Worm (Caenorhabditis elegans) whole organism, L1 larva: ENCODE results near the gene cysl-2.
A peak's percentile ranks its signal among the peaks of the same experiment; 100 is the strongest.

ENCODE experiments used
- C16A3.4 ChIP-seq: fragments of 150-350 bp; optimal IDR thresholded peaks from 2 replicates; lab custom pipeline; 2014; ENCODE audit warnings: missing biosample characterization, missing genetic modification characterization
- ama-1 ChIP-seq: fragments of 150-350 bp; optimal IDR thresholded peaks from 2 replicates; lab custom pipeline; 2014
- blmp-1 ChIP-seq: fragments of 150-350 bp; optimal IDR thresholded peaks from 2 replicates; lab custom pipeline; 2014; ENCODE audit warnings: missing biosample characterization, missing genetic modification characterization
- ceh-63 ChIP-seq: fragments of 200-800 bp; sonication (Bioruptor generic); optimal IDR thresholded peaks from 2 replicates; lab custom pipeline; 2018; ENCODE audit warnings: mild to moderate bottlenecking, missing genetic modification characterization, missing compliant biosample characterization
- ceh-82 ChIP-seq, 3 experiments: fragments of 150-350 bp in 1 of 3; sonication (generic microtip) in 2 of 3; optimal IDR thresholded peaks; 2 replicates each; lab custom pipeline; 2014 to 2017; ENCODE audit warnings: missing biosample characterization in 3 of 3, missing genetic modification characterization in 3 of 3
- ceh-88 ChIP-seq: fragments of 200-800 bp; sonication (Bioruptor generic); IDR thresholded peaks from 2 replicates; pipeline ENCODE4 v1.3.6; 2022; ENCODE audit warnings: missing genetic modification characterization, missing compliant biosample characterization
- ces-1 ChIP-seq: fragments of 150-350 bp; optimal IDR thresholded peaks from 2 replicates; lab custom pipeline; 2014; ENCODE audit warnings: missing biosample characterization, missing genetic modification reagents, missing genetic modification characterization
- efl-1 ChIP-seq, 4 experiments: fragments of 150-350 bp; optimal IDR thresholded peaks in 3 of 4; peaks in 1 of 4; 1 replicate in 1 of 4; 2 replicates in 3 of 4; lab custom pipeline; 2014; ENCODE audit warnings: missing biosample characterization in 2 of 4, missing genetic modification characterization in 2 of 4, missing genetic modification reagents in 2 of 4
- efl-3 ChIP-seq: fragments of 200-800 bp; sonication (Bioruptor generic); optimal IDR thresholded peaks from 2 replicates; lab custom pipeline; 2018; ENCODE audit warnings: mild to moderate bottlenecking, missing genetic modification characterization, missing compliant biosample characterization
- egl-27 ChIP-seq, 2 experiments: fragments of 150-350 bp in 1 of 2; sonication (generic microtip); optimal IDR thresholded peaks; 3 replicates each; lab custom pipeline; 2017 to 2018; ENCODE audit warnings: missing biosample characterization in 2 of 2, missing genetic modification characterization in 2 of 2, missing genetic modification reagents in 2 of 2
- elt-2 ChIP-seq: sonication (generic microtip); optimal IDR thresholded peaks from 2 replicates; lab custom pipeline; 2016; ENCODE audit warnings: missing genetic modification characterization, mild to moderate bottlenecking, inconsistent platforms, missing compliant biosample characterization, missing genetic modification reagents
- elt-3 ChIP-seq, 6 experiments: fragments of 150-350 bp in 1 of 6; sonication (generic microtip); optimal IDR thresholded peaks; 2 replicates each; lab custom pipeline; 2017 to 2018; ENCODE audit warnings: missing biosample characterization in 6 of 6, missing genetic modification characterization in 6 of 6, inconsistent platforms in 1 of 6
- fkh-4 ChIP-seq: sonication (generic microtip); optimal IDR thresholded peaks from 2 replicates; lab custom pipeline; 2016; ENCODE audit warnings: missing compliant biosample characterization, missing genetic modification characterization, borderline replicate concordance
- fkh-8 ChIP-seq: sonication (generic microtip); optimal IDR thresholded peaks from 2 replicates; lab custom pipeline; 2016; ENCODE audit warnings: mild to moderate bottlenecking, missing genetic modification characterization, missing compliant biosample characterization
- fos-1 ChIP-seq: fragments of 150-350 bp; optimal IDR thresholded peaks from 2 replicates; lab custom pipeline; 2014; ENCODE audit warnings: missing biosample characterization, missing genetic modification characterization
- grh-1 ChIP-seq: fragments of 200-800 bp; sonication (Bioruptor generic); IDR thresholded peaks from 2 replicates; pipeline ENCODE4 v1.3.6; 2022; ENCODE audit warnings: missing genetic modification reagents, missing genetic modification characterization, missing compliant biosample characterization
- hlh-17 ChIP-seq: fragments of 200-800 bp; sonication (Bioruptor generic); optimal IDR thresholded peaks from 2 replicates; lab custom pipeline; 2018; ENCODE audit warnings: missing genetic modification characterization, mild to moderate bottlenecking, missing compliant biosample characterization, moderate library complexity, borderline replicate concordance
- irx-1 ChIP-seq: sonication (generic microtip); optimal IDR thresholded peaks from 2 replicates; lab custom pipeline; 2016; ENCODE audit warnings: missing genetic modification characterization, missing compliant biosample characterization
- jun-1 ChIP-seq: fragments of 150-350 bp; optimal IDR thresholded peaks from 2 replicates; lab custom pipeline; 2014; ENCODE audit warnings: missing biosample characterization, missing genetic modification reagents, missing genetic modification characterization
- lin-13 ChIP-seq: fragments of 150-350 bp; optimal IDR thresholded peaks from 2 replicates; lab custom pipeline; 2014; ENCODE audit warnings: missing biosample characterization, missing genetic modification reagents, missing genetic modification characterization
- lin-14 ChIP-seq: fragments of 200-800 bp; sonication (Bioruptor generic); optimal IDR thresholded peaks from 2 replicates; lab custom pipeline; 2018; ENCODE audit warnings: mild to moderate bottlenecking, missing genetic modification characterization, moderate library complexity, missing compliant biosample characterization
- lsy-2 ChIP-seq, 2 experiments: fragments of 150-350 bp; optimal IDR thresholded peaks; 2 replicates each; lab custom pipeline; 2014; ENCODE audit warnings: missing biosample characterization in 2 of 2, missing genetic modification characterization in 2 of 2
- mef-2 ChIP-seq: fragments of 150-350 bp; optimal IDR thresholded peaks from 2 replicates; lab custom pipeline; 2014; ENCODE audit warnings: missing biosample characterization, missing genetic modification characterization
- mep-1 ChIP-seq: fragments of 150-350 bp; optimal IDR thresholded peaks from 2 replicates; lab custom pipeline; 2014; ENCODE audit warnings: missing biosample characterization, missing genetic modification characterization
- nhr-11 ChIP-seq: fragments of 150-350 bp; optimal IDR thresholded peaks from 2 replicates; lab custom pipeline; 2014; ENCODE audit warnings: missing biosample characterization, missing genetic modification characterization
- nhr-19 ChIP-seq: fragments of 200-800 bp; sonication (Bioruptor generic); conservative IDR thresholded peaks from 2 replicates; pipeline ENCODE4 v1.3.6; 2022; ENCODE audit warnings: missing genetic modification characterization, missing compliant biosample characterization
- nhr-20 ChIP-seq: sonication (generic microtip); optimal IDR thresholded peaks from 2 replicates; lab custom pipeline; 2016; ENCODE audit warnings: mild to moderate bottlenecking, missing genetic modification characterization, missing compliant biosample characterization
- nhr-237 ChIP-seq: fragments of 150-350 bp; optimal IDR thresholded peaks from 2 replicates; lab custom pipeline; 2014; ENCODE audit warnings: missing biosample characterization, missing genetic modification characterization
- nhr-47 ChIP-seq: sonication (generic microtip); optimal IDR thresholded peaks from 2 replicates; lab custom pipeline; 2016; ENCODE audit warnings: mild to moderate bottlenecking, missing genetic modification characterization, moderate library complexity, missing compliant biosample characterization
- nhr-71 ChIP-seq: sonication (generic microtip); optimal IDR thresholded peaks from 2 replicates; lab custom pipeline; 2016; ENCODE audit warnings: mild to moderate bottlenecking, missing genetic modification characterization, moderate library complexity, missing compliant biosample characterization
- nhr-76 ChIP-seq: sonication (generic microtip); optimal IDR thresholded peaks from 2 replicates; lab custom pipeline; 2017; ENCODE audit warnings: missing biosample characterization, missing genetic modification characterization
- nhr-77 ChIP-seq: fragments of 150-350 bp; optimal IDR thresholded peaks from 2 replicates; lab custom pipeline; 2014; ENCODE audit warnings: missing biosample characterization, missing genetic modification characterization
- nhr-84 ChIP-seq: sonication (generic microtip); optimal IDR thresholded peaks from 2 replicates; lab custom pipeline; 2017; ENCODE audit warnings: missing biosample characterization, missing genetic modification characterization
- nhr-85 ChIP-seq: sonication (generic microtip); peaks from one replicate; lab custom pipeline; 2016; ENCODE audit warnings: missing genetic modification characterization, inconsistent platforms, missing compliant biosample characterization
- nhr-90 ChIP-seq: sonication (generic microtip); optimal IDR thresholded peaks from 2 replicates; lab custom pipeline; 2016; ENCODE audit warnings: mild to moderate bottlenecking, missing genetic modification characterization, missing compliant biosample characterization; ENCODE audit not compliant: poor library complexity
- pag-3 ChIP-seq: sonication (generic microtip); optimal IDR thresholded peaks from 2 replicates; lab custom pipeline; 2017; ENCODE audit warnings: missing genetic modification characterization, mild to moderate bottlenecking, missing compliant biosample characterization, antibody characterized with exemption, borderline replicate concordance; ENCODE audit not compliant: insufficient read depth
- skn-1 ChIP-seq: fragments of 150-350 bp; optimal IDR thresholded peaks from 2 replicates; lab custom pipeline; 2014; ENCODE audit warnings: missing biosample characterization, missing genetic modification characterization
- snu-23 ChIP-seq: sonication (generic microtip); optimal IDR thresholded peaks from 2 replicates; lab custom pipeline; 2016; ENCODE audit warnings: missing genetic modification characterization, missing compliant biosample characterization
- sup-37 ChIP-seq: fragments of 200-800 bp; sonication (Bioruptor generic); optimal IDR thresholded peaks from 2 replicates; lab custom pipeline; 2018; ENCODE audit warnings: mild to moderate bottlenecking, missing genetic modification characterization, missing compliant biosample characterization
- swsn-7 ChIP-seq: sonication (generic microtip); optimal IDR thresholded peaks from 2 replicates; lab custom pipeline; 2016; ENCODE audit warnings: missing genetic modification characterization, missing compliant biosample characterization
- unc-130 ChIP-seq: fragments of 150-350 bp; optimal IDR thresholded peaks from 2 replicates; lab custom pipeline; 2017; ENCODE audit warnings: missing biosample characterization, missing genetic modification characterization, inconsistent platforms
- unc-30 ChIP-seq: sonication (generic microtip); optimal IDR thresholded peaks from 2 replicates; lab custom pipeline; 2017; ENCODE audit warnings: missing biosample characterization, missing genetic modification characterization
- unc-86 ChIP-seq: sonication (generic microtip); optimal IDR thresholded peaks from 2 replicates; lab custom pipeline; 2016; ENCODE audit warnings: missing genetic modification characterization, missing compliant biosample characterization
- vab-15 ChIP-seq: sonication (generic microtip); optimal IDR thresholded peaks from 2 replicates; lab custom pipeline; 2017; ENCODE audit warnings: missing genotype, mild to moderate bottlenecking, missing genetic modification characterization, missing compliant biosample characterization
- zag-1 ChIP-seq: fragments of 150-350 bp; optimal IDR thresholded peaks from 2 replicates; lab custom pipeline; 2014; ENCODE audit warnings: missing biosample characterization, missing genetic modification characterization
- ztf-11 ChIP-seq, 2 experiments: sonication (generic microtip); optimal IDR thresholded peaks; 2 replicates each; lab custom pipeline; 2016 to 2017; ENCODE audit warnings: missing genetic modification characterization in 2 of 2, missing biosample characterization in 1 of 2, missing compliant biosample characterization in 1 of 2

The cysl-2 gene

DNA sequence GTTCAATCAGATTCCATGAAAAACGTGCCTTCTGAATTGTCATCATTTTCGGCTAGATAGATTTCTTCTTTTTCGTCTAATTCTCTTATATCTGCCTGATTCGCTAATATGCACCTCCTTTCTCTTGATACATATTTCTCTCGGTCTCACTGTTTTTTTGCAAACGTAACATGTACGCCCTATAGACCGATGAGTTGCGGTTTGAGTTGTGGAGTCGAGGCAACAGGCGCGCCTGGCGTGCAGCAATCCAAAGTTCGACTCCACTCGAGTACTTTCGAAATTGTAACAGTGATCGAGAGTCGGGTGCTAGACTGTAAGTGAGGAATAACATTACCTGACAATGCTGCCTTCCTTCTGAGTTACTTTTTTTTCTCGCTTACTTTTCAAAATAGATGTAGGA lies 2.6 kb upstream of the cysl-2 start (continued):
- TF ChIP-seq mep-1 (tag; lab: Kevin White, UChicago), result peak; percentile 82
- peak; percentile 22 to 50 for TF ChIP-seq egl-27 (tag; optimal IDR thresholded peaks at IDR 0.05; lab: Kevin White, UChicago)
- no peak for TF ChIP-seq pag-3
- TF ChIP-seq nhr-77 (tag; lab: Kevin White, UChicago), result peak; percentile 97
- TF ChIP-seq ceh-63 (GFP tag; lab: Kevin White, UChicago), result no peak
- peak; percentile 65 for TF ChIP-seq elt-2
- TF ChIP-seq fkh-4 (tag; lab: Kevin White, UChicago), result no peak
- peak; percentile 74 for TF ChIP-seq swsn-7
- peak; percentile 30 for TF ChIP-seq nhr-11
- TF ChIP-seq, all 84 proteins: peak for 57

DNA sequence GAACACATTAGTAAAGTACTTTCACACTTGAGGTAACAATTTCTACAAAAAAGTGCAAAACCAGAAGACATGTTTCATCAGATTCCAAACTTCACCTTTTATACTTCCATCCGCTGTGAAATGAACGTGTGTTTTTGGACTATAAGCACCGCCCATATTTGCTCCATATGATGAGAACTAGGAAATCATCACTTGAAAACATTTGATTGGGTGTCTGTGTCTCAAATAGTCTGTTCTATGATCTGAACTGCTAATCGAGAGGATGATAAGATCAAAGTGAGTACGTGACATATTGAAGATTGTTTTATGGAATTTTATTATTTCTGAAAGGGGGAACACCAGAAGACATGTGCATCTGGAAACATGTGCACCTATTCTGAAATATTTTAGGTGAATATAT lies 1.1 kb upstream of the cysl-2 start:
- TF ChIP-seq nhr-90 (peak; percentile 12), snu-23 (GFP tag; lab: Kevin White, UChicago) (peak; percentile 9), nhr-76 (tag; lab: Kevin White, UChicago) (no peak), nhr-19 (GFP tag; lab: Robert Waterston, UW) (0 out of 2 replicates have a peak, but pooled peaks have one; percentile 14), skn-1 (tag; lab: Kevin White, UChicago) (peak; percentile 44), blmp-1 (tag; lab: Kevin White, UChicago) (peak; percentile 39), elt-3 (tag; optimal IDR thresholded peaks at IDR 0.05; lab: Kevin White, UChicago) (peak in 4 of 6 experiments; percentile 22 to 47 (median 31)), lin-14 (GFP tag; lab: Kevin White, UChicago) (peak; percentile 34), lsy-2 (tag; optimal IDR thresholded peaks at IDR 0.05; lab: Kevin White, UChicago) (no peak), nhr-20 (tag; lab: Kevin White, UChicago) (peak; percentile 45), efl-1 (optimal IDR thresholded peaks at IDR 0.05; lab: Kevin White, UChicago) (no peak), efl-1 (GFP tag; optimal IDR thresholded peaks at IDR 0.05 in 1 of 2; lab: Kevin White, UChicago) (peak in 1 of 2 experiments; percentile 27), mef-2 (tag; lab: Kevin White, UChicago) (no peak), C16A3.4 (no peak), nhr-85 (tag; lab: Kevin White, UChicago) (no peak), ceh-88 (no peak), ces-1 (no peak)

DNA sequence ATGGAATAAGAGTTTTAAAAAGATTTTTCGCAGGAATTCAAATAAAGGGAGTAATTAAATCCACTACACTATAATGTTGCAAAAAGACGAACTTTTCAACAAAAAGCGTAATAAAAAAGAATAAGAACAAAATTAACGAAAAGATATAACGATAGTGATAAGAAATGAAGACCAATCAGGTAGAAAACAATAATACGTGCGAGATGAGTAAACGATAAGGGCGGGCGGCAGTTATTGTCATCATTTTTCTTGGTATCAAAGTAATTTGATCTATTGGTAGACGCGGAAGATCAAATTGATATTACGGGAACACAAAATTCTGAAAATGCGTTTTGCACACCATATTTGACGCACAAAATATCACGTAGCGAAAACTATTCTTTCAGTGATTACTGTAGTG lies 213 bp upstream of the cysl-2 start:
- TF ChIP-seq irx-1 (tag; lab: Kevin White, UChicago) (no peak), unc-130 (tag; lab: Kevin White, UChicago) (no peak), efl-3 (GFP tag; lab: Kevin White, UChicago) (no peak), blmp-1 (tag; lab: Kevin White, UChicago) (peak; percentile 33), elt-2 (peak; percentile 49), lin-14 (GFP tag; lab: Kevin White, UChicago) (peak; percentile 19), nhr-71 (tag; lab: Kevin White, UChicago) (no peak), ama-1 (lab: Kevin White, UChicago) (no peak), unc-30 (tag; lab: Kevin White, UChicago) (no peak), fos-1 (tag; lab: Kevin White, UChicago) (no peak), unc-86 (tag; lab: Kevin White, UChicago) (no peak), elt-3 (tag; optimal IDR thresholded peaks at IDR 0.05; lab: Kevin White, UChicago) (peak in 1 of 6 experiments; percentile 2), zag-1 (tag; lab: Kevin White, UChicago) (no peak), nhr-84 (tag; lab: Kevin White, UChicago) (no peak), swsn-7 (no peak), vab-15 (tag; lab: Kevin White, UChicago) (no peak), skn-1 (tag; lab: Kevin White, UChicago) (peak; percentile 30), grh-1 (GFP tag; lab: Robert Waterston, UW) (no peak), ztf-11 (tag; optimal IDR thresholded peaks at IDR 0.05; lab: Kevin White, UChicago) (no peak), nhr-85 (tag; lab: Kevin White, UChicago) (peak; percentile 76), ceh-63 (GFP tag; lab: Kevin White, UChicago) (no peak), sup-37 (no peak), fkh-8 (tag; lab: Kevin White, UChicago) (no peak), nhr-20 (tag; lab: Kevin White, UChicago) (peak; percentile 2), nhr-47 (tag; lab: Kevin White, UChicago) (no peak), ceh-82 (tag; optimal IDR thresholded peaks at IDR 0.05; lab: Kevin White, UChicago) (no peak), nhr-19 (GFP tag; lab: Robert Waterston, UW) (no peak), fkh-4 (tag; lab: Kevin White, UChicago) (no peak), hlh-17 (GFP tag; lab: Kevin White, UChicago) (no peak), jun-1 (tag; lab: Kevin White, UChicago) (no peak), nhr-237 (tag; lab: Kevin White, UChicago) (no peak), lin-13 (GFP tag; lab: Kevin White, UChicago) (no peak)
